Fruit fly (Drosophila melanogaster) whole organism, embryonic: ENCODE data around the gene CG10576.

Experiments
- B-H1 ChIP-seq: fragments of 200-800 bp; sonication (Bioruptor generic); IDR thresholded peaks from 3 replicates; pipeline ENCODE4 v1.3.6; 2022; ENCODE audit warnings: missing biosample characterization, missing genetic modification characterization
- Bteb2 ChIP-seq: fragments of 200-800 bp; sonication (Bioruptor generic); optimal IDR thresholded peaks from 2 replicates; lab custom pipeline; 2016; ENCODE audit warnings: missing biosample characterization, missing genetic modification characterization
- CG10147 ChIP-seq: fragments of 200-800 bp; sonication (Bioruptor generic); optimal IDR thresholded peaks from 2 replicates; lab custom pipeline; 2019; ENCODE audit warnings: missing biosample characterization, mild to moderate bottlenecking, missing genetic modification characterization, moderate library complexity
- CG10565 ChIP-seq: fragments of 200-800 bp; sonication (Bioruptor generic); optimal IDR thresholded peaks from 3 replicates; lab custom pipeline; 2016; ENCODE audit warnings: missing biosample characterization, mild to moderate bottlenecking, missing genetic modification characterization
- CG11504 ChIP-seq: fragments of 200-800 bp; sonication (Bioruptor generic); optimal IDR thresholded peaks from 3 replicates; lab custom pipeline; 2019; ENCODE audit warnings: missing biosample characterization, mild to moderate bottlenecking, missing genetic modification characterization, moderate library complexity
- CG12659 ChIP-seq: fragments of 200-800 bp; sonication (Bioruptor generic); optimal IDR thresholded peaks from 3 replicates; lab custom pipeline; 2017; ENCODE audit warnings: mild to moderate bottlenecking, missing biosample characterization, missing genetic modification reagents, missing genetic modification characterization
- CG13296 ChIP-seq: fragments of 200-800 bp; sonication (Bioruptor generic); optimal IDR thresholded peaks from 3 replicates; lab custom pipeline; 2018; ENCODE audit warnings: missing biosample characterization, mild to moderate bottlenecking, missing genetic modification characterization
- CG14050 ChIP-seq: fragments of 200-800 bp; sonication (Bioruptor generic); IDR thresholded peaks from 3 replicates; pipeline ENCODE4 v1.3.6; 2022; ENCODE audit warnings: missing biosample characterization, missing genetic modification characterization
- CG14965 ChIP-seq: fragments of 200-800 bp; sonication (Bioruptor generic); optimal IDR thresholded peaks from 2 replicates; lab custom pipeline; 2016; ENCODE audit warnings: missing biosample characterization, missing genetic modification characterization, borderline replicate concordance
- CG15269 ChIP-seq: fragments of 200-800 bp; sonication (Bioruptor generic); optimal IDR thresholded peaks from 2 replicates; lab custom pipeline; 2018; ENCODE audit warnings: missing biosample characterization, mild to moderate bottlenecking, missing genetic modification characterization, moderate library complexity
- CG17568 ChIP-seq: fragments of 200-800 bp; sonication (Bioruptor generic); optimal IDR thresholded peaks from 2 replicates; lab custom pipeline; 2018; ENCODE audit warnings: missing biosample characterization, mild to moderate bottlenecking, missing genetic modification characterization, moderate library complexity
- CG2875 ChIP-seq: fragments of 200-800 bp; sonication (Bioruptor generic); optimal IDR thresholded peaks from 2 replicates; lab custom pipeline; 2017; ENCODE audit warnings: missing biosample characterization, mild to moderate bottlenecking, missing genetic modification characterization, missing genetic modification reagents
- CG31365 ChIP-seq: fragments of 200-800 bp; sonication (Bioruptor generic); optimal IDR thresholded peaks from 2 replicates; lab custom pipeline; 2018; ENCODE audit warnings: missing biosample characterization, mild to moderate bottlenecking, missing genetic modification characterization
- CG31441 ChIP-seq: fragments of 200-800 bp; sonication (Bioruptor generic); IDR thresholded peaks from 2 replicates; pipeline ENCODE4 v1.3.6; 2022; ENCODE audit warnings: missing biosample characterization, missing genetic modification characterization
- CG42726 ChIP-seq: fragments of 200-800 bp; sonication (Bioruptor generic); IDR thresholded peaks from 2 replicates; pipeline ENCODE4 v1.3.6; 2022; ENCODE audit warnings: missing biosample characterization, missing genetic modification characterization; ENCODE audit not compliant: partially characterized antibody
- CG4328 ChIP-seq: fragments of 200-800 bp; sonication (Bioruptor generic); optimal IDR thresholded peaks from 3 replicates; lab custom pipeline; 2017; ENCODE audit warnings: missing biosample characterization, missing genetic modification reagents, missing genetic modification characterization
- CG4730 ChIP-seq: fragments of 200-800 bp; sonication (Bioruptor generic); IDR thresholded peaks from 2 replicates; pipeline ENCODE4 v1.3.6; 2022; ENCODE audit warnings: missing biosample characterization, missing genetic modification characterization
- CG8089 ChIP-seq: fragments of 200-800 bp; sonication (Bioruptor generic); optimal IDR thresholded peaks from 3 replicates; lab custom pipeline; 2016; ENCODE audit warnings: missing biosample characterization, missing genetic modification characterization
- CG8359 ChIP-seq: fragments of 200-800 bp; sonication (Bioruptor generic); optimal IDR thresholded peaks from 2 replicates; lab custom pipeline; 2017; ENCODE audit warnings: missing biosample characterization, mild to moderate bottlenecking, missing genetic modification characterization, borderline replicate concordance
- CG9609 ChIP-seq: fragments of 200-800 bp; sonication (Bioruptor generic); optimal IDR thresholded peaks from 3 replicates; lab custom pipeline; 2016; ENCODE audit warnings: missing biosample characterization, missing genetic modification characterization
- CHES-1-like ChIP-seq: fragments of 200-800 bp; sonication (Bioruptor generic); optimal IDR thresholded peaks from 2 replicates; lab custom pipeline; 2016; ENCODE audit warnings: missing biosample characterization, missing genetic modification characterization
- Chrac-16 ChIP-seq: fragments of 200-800 bp; sonication (Bioruptor generic); optimal IDR thresholded peaks from 3 replicates; lab custom pipeline; 2016; ENCODE audit warnings: missing biosample characterization, missing genetic modification characterization
- CrebB ChIP-seq: fragments of 200-800 bp; sonication (Bioruptor generic); optimal IDR thresholded peaks from 3 replicates; lab custom pipeline; 2018; ENCODE audit warnings: missing biosample characterization, mild to moderate bottlenecking, missing genetic modification characterization
- D ChIP-seq, 2 experiments: fragments of 200-800 bp in 1 of 2; fragments of >200 bp in 1 of 2; sonication (Bioruptor generic) in 1 of 2; optimal IDR thresholded peaks; 2 replicates in 1 of 2; 3 replicates in 1 of 2; lab custom pipeline; 2017; ENCODE audit warnings: mild to moderate bottlenecking in 1 of 2, missing biosample characterization in 1 of 2, missing genetic modification characterization in 1 of 2, missing genetic modification reagents in 1 of 2
- Dll ChIP-seq: fragments of 200-800 bp; sonication (Bioruptor generic); IDR thresholded peaks from 4 replicates; pipeline ENCODE4 v1.3.6; 2022; ENCODE audit warnings: missing biosample characterization, missing genetic modification characterization; ENCODE audit not compliant: partially characterized antibody
- Hr3 ChIP-seq: fragments of 200-800 bp; sonication (Bioruptor generic); optimal IDR thresholded peaks from 3 replicates; lab custom pipeline; 2016; ENCODE audit warnings: missing biosample characterization, missing genetic modification characterization
- Hr51 ChIP-seq, 2 experiments: fragments of 200-800 bp; sonication (Bioruptor generic); optimal IDR thresholded peaks; 2 replicates in 1 of 2; 3 replicates in 1 of 2; lab custom pipeline; 2016 to 2018; ENCODE audit warnings: missing biosample characterization in 2 of 2, missing genetic modification characterization in 2 of 2, mild to moderate bottlenecking in 1 of 2, moderate library complexity in 1 of 2
- Jarid2 ChIP-seq: fragments of 200-800 bp; sonication (Bioruptor generic); optimal IDR thresholded peaks from 3 replicates; lab custom pipeline; 2017; ENCODE audit warnings: mild to moderate bottlenecking, missing biosample characterization, missing genetic modification reagents, missing genetic modification characterization
- MESR4 ChIP-seq: fragments of 200-800 bp; sonication (Bioruptor generic); optimal IDR thresholded peaks from 2 replicates; lab custom pipeline; 2018; ENCODE audit warnings: missing biosample characterization, mild to moderate bottlenecking, missing genetic modification characterization, moderate library complexity
- Max ChIP-seq: fragments of 200-800 bp; sonication (Bioruptor generic); optimal IDR thresholded peaks from 2 replicates; lab custom pipeline; 2016; ENCODE audit warnings: missing biosample characterization, mild to moderate bottlenecking, missing genetic modification characterization
- Rx ChIP-seq: fragments of 200-800 bp; sonication (Bioruptor generic); IDR thresholded peaks from 2 replicates; pipeline ENCODE4 v1.3.6; 2022; ENCODE audit warnings: missing biosample characterization, missing genetic modification characterization
- TFAM ChIP-seq: fragments of 200-800 bp; sonication (Bioruptor generic); optimal IDR thresholded peaks from 2 replicates; lab custom pipeline; 2017; ENCODE audit warnings: missing biosample characterization, missing genetic modification characterization, inconsistent platforms
- Vsx1 ChIP-seq: fragments of 200-800 bp; sonication (Bioruptor generic); optimal IDR thresholded peaks from 2 replicates; lab custom pipeline; 2017; ENCODE audit warnings: missing biosample characterization, mild to moderate bottlenecking, missing genetic modification characterization, missing genetic modification reagents
- ab ChIP-seq: fragments of 200-800 bp; sonication (Bioruptor generic); optimal IDR thresholded peaks from 2 replicates; lab custom pipeline; 2016; ENCODE audit warnings: missing biosample characterization, missing genetic modification characterization
- cg ChIP-seq: fragments of 200-800 bp; sonication (Bioruptor generic); optimal IDR thresholded peaks from 3 replicates; lab custom pipeline; 2019; ENCODE audit warnings: missing biosample characterization, mild to moderate bottlenecking, missing genetic modification characterization, moderate library complexity
- dysf ChIP-seq: fragments of 200-800 bp; sonication (Bioruptor generic); IDR thresholded peaks from 3 replicates; pipeline ENCODE4 v1.3.6; 2022; ENCODE audit warnings: missing biosample characterization, missing genetic modification characterization
- ewg ChIP-seq: fragments of 200-800 bp; sonication (Bioruptor generic); optimal IDR thresholded peaks from 3 replicates; lab custom pipeline; 2017; ENCODE audit warnings: mild to moderate bottlenecking, missing biosample characterization, missing genetic modification reagents, missing genetic modification characterization
- eyg ChIP-seq: fragments of 200-800 bp; sonication (Bioruptor generic); optimal IDR thresholded peaks from 3 replicates; lab custom pipeline; 2016; ENCODE audit warnings: missing biosample characterization, missing genetic modification characterization
- gro ChIP-seq: fragments of 200-800 bp; sonication (Bioruptor generic); optimal IDR thresholded peaks from 2 replicates; lab custom pipeline; 2016; ENCODE audit warnings: missing biosample characterization, missing genetic modification characterization
- hbn ChIP-seq: fragments of 200-800 bp; sonication (Bioruptor generic); IDR thresholded peaks from 2 replicates; pipeline ENCODE4 v1.3.6; 2022; ENCODE audit warnings: missing biosample characterization, missing genetic modification characterization; ENCODE audit not compliant: partially characterized antibody
- nom ChIP-seq: fragments of 200-800 bp; sonication (Bioruptor generic); optimal IDR thresholded peaks from 2 replicates; lab custom pipeline; 2017; ENCODE audit warnings: missing biosample characterization, missing genetic modification characterization, mild to moderate bottlenecking, moderate library complexity, missing genetic modification reagents
- prd ChIP-seq, 3 experiments: fragments of >200 bp in 2 of 3; fragments of 200-800 bp in 1 of 3; sonication (Bioruptor generic) in 1 of 3; optimal IDR thresholded peaks in 2 of 3; IDR thresholded peaks in 1 of 3; 2 replicates in 2 of 3; 3 replicates in 1 of 3; pipeline versions ENCODE4 v1.3.6 to Lab custom; 2017 to 2022; ENCODE audit warnings: missing biosample characterization in 1 of 3, missing genetic modification characterization in 1 of 3
- schlank ChIP-seq: fragments of 200-800 bp; sonication (Bioruptor generic); optimal IDR thresholded peaks from 2 replicates; lab custom pipeline; 2018; ENCODE audit warnings: missing biosample characterization, mild to moderate bottlenecking, missing genetic modification characterization
- so ChIP-seq: fragments of 200-800 bp; sonication (Bioruptor generic); IDR thresholded peaks from 3 replicates; pipeline ENCODE4 v1.3.6; 2022; ENCODE audit warnings: missing biosample characterization, missing genetic modification characterization
- tio ChIP-seq: fragments of 200-800 bp; sonication (Bioruptor generic); optimal IDR thresholded peaks from 2 replicates; lab custom pipeline; 2017; ENCODE audit warnings: missing biosample characterization, missing genetic modification characterization, inconsistent platforms
- zfh1 ChIP-seq: fragments of 200-800 bp; sonication (Bioruptor generic); IDR thresholded peaks from 3 replicates; pipeline ENCODE4 v1.3.6; 2022; ENCODE audit warnings: missing biosample characterization, missing genetic modification characterization

The CG10576 gene

dm6 chr3L:5768532-5769497, 3.3 kb upstream of the CG10576 start, which contains the start of the genes Ppat-Dpck and scny (continued):
- TF ChIP-seq Vsx1 (GFP tag; lab: Kevin White, UChicago) (no peak), B-H1 (no peak), CG11504 (tag; lab: Kevin White, UChicago) (no peak), Jarid2 (GFP tag; lab: Kevin White, UChicago) (no peak), ewg (GFP tag; lab: Kevin White, UChicago) (no peak), CG4730 (GFP tag; lab: Robert Waterston, UW) (no peak), zfh1 (no peak), CHES-1-like (GFP tag; lab: Kevin White, UChicago) (peak; percentile 47), Hr3 (no peak), so (GFP tag; lab: Robert Waterston, UW) (0 out of 3 replicates have a peak, but pooled peaks have one; percentile 54), CG13296 (no peak), CG31441 (GFP tag; lab: Robert Waterston, UW) (no peak; the same call in 1 of the 2 replicates), CG8089 (GFP tag; lab: Kevin White, UChicago) (no peak), tio (GFP tag; lab: Kevin White, UChicago) (no peak), CG15269 (no peak), prd (optimal IDR thresholded peaks at IDR 0.05; lab: Kevin White, UChicago) (no peak), prd (GFP tag; IDR thresholded peaks at IDR 0.05; lab: Robert Waterston, UW) (no peak), CG4328 (GFP tag; lab: Kevin White, UChicago) (no peak), MESR4 (peak; percentile 91), CG8359 (GFP tag; lab: Kevin White, UChicago) (no peak), D (optimal IDR thresholded peaks at IDR 0.05; lab: Kevin White, UChicago) (no peak), D (GFP tag; optimal IDR thresholded peaks at IDR 0.05; lab: Kevin White, UChicago) (no peak), nom (GFP tag; lab: Kevin White, UChicago) (peak; percentile 9), TFAM (GFP tag; lab: Kevin White, UChicago) (no peak), Dll (peak; percentile 98), CG12659 (GFP tag; lab: Kevin White, UChicago) (peak; percentile 75), CG14965 (no peak), CG17568 (no peak), schlank (no peak), dysf (no peak), gro (GFP tag; lab: Kevin White, UChicago) (peak; percentile 10), Rx (GFP tag; lab: Robert Waterston, UW) (no peak), CG31365 (tag; lab: Kevin White, UChicago) (no peak), Bteb2 (GFP tag; lab: Kevin White, UChicago) (no peak), CG14050 (no peak), cg (GFP tag; lab: Kevin White, UChicago) (peak; percentile 90), Hr51 (GFP tag; optimal IDR thresholded peaks at IDR 0.05; lab: Kevin White, UChicago) (no peak), CG10147 (GFP tag; lab: Kevin White, UChicago) (peak; percentile 62), eyg (GFP tag; lab: Kevin White, UChicago) (no peak), CG9609 (no peak), hbn (peak; percentile 90), CG42726 (GFP tag; lab: Robert Waterston, UW) (peak; percentile 72), Chrac-16 (no peak), CrebB (no peak), CG2875 (GFP tag; lab: Kevin White, UChicago) (no peak), ab (GFP tag; lab: Kevin White, UChicago) (no peak), CG10565 (no peak), Max (GFP tag; lab: Kevin White, UChicago) (peak; percentile 57)
